Worm (Caenorhabditis elegans): Measurements from ENCODE around the gene kvs-3.

DNA sequence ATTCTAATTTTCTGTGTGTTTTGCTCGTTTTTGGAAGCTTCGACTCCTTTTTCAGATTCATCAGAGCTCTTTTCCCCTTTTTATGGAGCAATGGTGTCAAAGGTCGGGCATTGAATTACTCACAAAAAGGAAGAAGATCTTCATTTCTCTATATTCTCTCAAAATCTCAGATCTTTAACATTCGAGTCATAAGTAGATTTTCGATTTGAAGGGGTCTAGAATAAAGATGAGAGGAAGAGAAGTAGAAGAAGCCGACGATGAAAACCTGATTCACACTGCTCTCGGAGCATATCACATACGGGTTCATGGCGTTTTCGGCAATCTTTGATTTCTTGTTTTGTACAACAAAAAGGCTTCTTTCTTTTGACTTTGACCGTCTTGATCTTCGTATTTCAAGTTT is 5.7 kb upstream of the kvs-3 start:
- TF ChIP-seq nhr-77 (tag; optimal IDR thresholded peaks at IDR 0.05), result no peak
- no peak for TF ChIP-seq fos-1 (tag; optimal IDR thresholded peaks at IDR 0.05)
- no peak for TF ChIP-seq mep-1 (tag; optimal IDR thresholded peaks at IDR 0.05)
- no peak for TF ChIP-seq ama-1 (optimal IDR thresholded peaks at IDR 0.05)
- no peak for TF ChIP-seq dve-1 (tag; optimal IDR thresholded peaks at IDR 0.05; ENCODE audit: insufficient read depth)
- TF ChIP-seq lin-15B (tag; optimal IDR thresholded peaks at IDR 0.05), result no peak

All from whole organism, L4 larva.